Worm (Caenorhabditis elegans) whole organism, mixed stage, embryonic: ENCODE measurements around the gene arrd-15.
A peak's percentile ranks its signal among the peaks of the same experiment; 100 is the strongest.

Experiments
- M03D4.4 ChIP-seq: sonication (generic microtip); optimal IDR thresholded peaks from 2 replicates; lab custom pipeline; 2017; ENCODE audit warnings: mild to moderate bottlenecking, missing genetic modification characterization, missing compliant biosample characterization
- bed-3 ChIP-seq: fragments of 200-800 bp; sonication (Bioruptor generic); optimal IDR thresholded peaks from 3 replicates; lab custom pipeline; 2018; ENCODE audit warnings: mild to moderate bottlenecking, missing genetic modification characterization, moderate library complexity, missing compliant biosample characterization
- blmp-1 ChIP-seq: fragments of 150-350 bp; optimal IDR thresholded peaks from 2 replicates; lab custom pipeline; 2014; ENCODE audit warnings: missing biosample characterization, missing genetic modification characterization
- ceh-39 ChIP-seq: fragments of 150-350 bp; optimal IDR thresholded peaks from 2 replicates; lab custom pipeline; 2014; ENCODE audit warnings: missing biosample characterization, missing genetic modification characterization
- ceh-43 ChIP-seq: fragments of 200-800 bp; sonication (Bioruptor generic); optimal IDR thresholded peaks from 2 replicates; lab custom pipeline; 2018; ENCODE audit warnings: mild to moderate bottlenecking, missing genetic modification characterization, moderate library complexity, missing compliant biosample characterization
- ceh-83 ChIP-seq: fragments of 200-800 bp; sonication (Bioruptor generic); optimal IDR thresholded peaks from 2 replicates; lab custom pipeline; 2018; ENCODE audit warnings: mild to moderate bottlenecking, missing genetic modification characterization, missing compliant biosample characterization
- ces-1 ChIP-seq: fragments of 150-350 bp; optimal IDR thresholded peaks from 2 replicates; lab custom pipeline; 2014; ENCODE audit warnings: missing biosample characterization, missing genetic modification reagents, missing genetic modification characterization
- cnd-1 ChIP-seq: fragments of 200-800 bp; sonication (Bioruptor generic); optimal IDR thresholded peaks from 2 replicates; lab custom pipeline; 2018; ENCODE audit warnings: mild to moderate bottlenecking, missing genetic modification characterization, missing compliant biosample characterization
- drap-1 ChIP-seq: fragments of 200-800 bp; sonication (Bioruptor generic); optimal IDR thresholded peaks from 3 replicates; lab custom pipeline; 2018; ENCODE audit warnings: mild to moderate bottlenecking, missing genetic modification characterization, missing compliant biosample characterization
- elt-1 ChIP-seq: sonication (generic microtip); optimal IDR thresholded peaks from 2 replicates; lab custom pipeline; 2017; ENCODE audit warnings: missing genetic modification characterization, mild to moderate bottlenecking, missing compliant biosample characterization, antibody characterized with exemption, moderate library complexity, borderline replicate concordance; ENCODE audit not compliant: insufficient read depth
- elt-3 ChIP-seq: fragments of 150-350 bp; optimal IDR thresholded peaks from 2 replicates; lab custom pipeline; 2014; ENCODE audit warnings: missing biosample characterization, missing genetic modification characterization
- flh-1 ChIP-seq: fragments of 200-800 bp; sonication (Bioruptor generic); optimal IDR thresholded peaks from 2 replicates; lab custom pipeline; 2018; ENCODE audit warnings: mild to moderate bottlenecking, missing genetic modification characterization, moderate library complexity, missing compliant biosample characterization
- ham-2 ChIP-seq: fragments of 200-800 bp; sonication (Bioruptor generic); optimal IDR thresholded peaks from 2 replicates; lab custom pipeline; 2018; ENCODE audit warnings: mild to moderate bottlenecking, missing genetic modification characterization, missing compliant biosample characterization
- hlh-1 ChIP-seq: fragments of 150-350 bp; optimal IDR thresholded peaks from 2 replicates; lab custom pipeline; 2014; ENCODE audit warnings: missing biosample characterization, missing genetic modification reagents, missing genetic modification characterization
- lin-13 ChIP-seq: fragments of 150-350 bp; optimal IDR thresholded peaks from 2 replicates; lab custom pipeline; 2014; ENCODE audit warnings: missing biosample characterization, missing genetic modification characterization
- lin-32 ChIP-seq: fragments of 200-800 bp; sonication (Bioruptor generic); optimal IDR thresholded peaks from 2 replicates; lab custom pipeline; 2018; ENCODE audit warnings: mild to moderate bottlenecking, missing genetic modification characterization, missing compliant biosample characterization
- lsy-2 ChIP-seq: fragments of 150-350 bp; optimal IDR thresholded peaks from 2 replicates; lab custom pipeline; 2014; ENCODE audit warnings: missing biosample characterization, missing genetic modification characterization
- mab-5 ChIP-seq: fragments of 150-350 bp; optimal IDR thresholded peaks from 2 replicates; lab custom pipeline; 2014; ENCODE audit warnings: missing biosample characterization, missing genetic modification characterization
- mep-1 ChIP-seq: fragments of 150-350 bp; optimal IDR thresholded peaks from 2 replicates; lab custom pipeline; 2017; ENCODE audit warnings: missing biosample characterization, missing genetic modification reagents, missing genetic modification characterization, inconsistent platforms
- mls-2 ChIP-seq: sonication (generic microtip); optimal IDR thresholded peaks from 2 replicates; lab custom pipeline; 2016; ENCODE audit warnings: mild to moderate bottlenecking, missing genetic modification characterization, moderate library complexity, missing compliant biosample characterization
- nhr-12 ChIP-seq: fragments of 150-350 bp; optimal IDR thresholded peaks from 2 replicates; lab custom pipeline; 2014; ENCODE audit warnings: missing biosample characterization, missing genetic modification characterization
- nhr-2 ChIP-seq: fragments of 150-350 bp; optimal IDR thresholded peaks from 2 replicates; lab custom pipeline; 2014; ENCODE audit warnings: missing biosample characterization, missing genetic modification characterization
- nhr-237 ChIP-seq: fragments of 150-350 bp; optimal IDR thresholded peaks from 2 replicates; lab custom pipeline; 2014; ENCODE audit warnings: missing biosample characterization, missing genetic modification characterization
- nhr-28 ChIP-seq: fragments of 150-350 bp; optimal IDR thresholded peaks from 2 replicates; lab custom pipeline; 2014; ENCODE audit warnings: missing biosample characterization, missing genetic modification characterization
- nhr-76 ChIP-seq: sonication (generic microtip); optimal IDR thresholded peaks from 2 replicates; lab custom pipeline; 2017; ENCODE audit warnings: missing biosample characterization, missing genetic modification characterization
- pha-4 ChIP-seq: fragments of 150-350 bp; optimal IDR thresholded peaks from 2 replicates; lab custom pipeline; 2018; ENCODE audit warnings: missing biosample characterization, missing genetic modification reagents, missing genetic modification characterization
- sem-2 ChIP-seq: fragments of 200-800 bp; sonication (Bioruptor generic); optimal IDR thresholded peaks from 2 replicates; lab custom pipeline; 2018; ENCODE audit warnings: mild to moderate bottlenecking, missing genetic modification characterization, missing compliant biosample characterization
- snpc-4 ChIP-seq: fragments of 150-350 bp; optimal IDR thresholded peaks from 2 replicates; lab custom pipeline; 2014; ENCODE audit warnings: missing biosample characterization, missing genetic modification characterization
- sptf-1 ChIP-seq: sonication (generic microtip); optimal IDR thresholded peaks from 2 replicates; lab custom pipeline; 2017; ENCODE audit warnings: mild to moderate bottlenecking, missing genetic modification characterization, moderate library complexity, missing compliant biosample characterization
- tbx-8 ChIP-seq: fragments of 200-800 bp; sonication (Bioruptor generic); optimal IDR thresholded peaks from 2 replicates; lab custom pipeline; 2018; ENCODE audit warnings: mild to moderate bottlenecking, missing genetic modification characterization, moderate library complexity, missing compliant biosample characterization
- unc-120 ChIP-seq: sonication (generic microtip); optimal IDR thresholded peaks from 2 replicates; lab custom pipeline; 2017; ENCODE audit warnings: missing genetic modification characterization, missing compliant biosample characterization; ENCODE audit not compliant: poor library complexity, severe bottlenecking
- unc-39 ChIP-seq: fragments of 150-350 bp; optimal IDR thresholded peaks from 2 replicates; lab custom pipeline; 2014; ENCODE audit warnings: missing biosample characterization, missing genetic modification characterization
- unc-62 ChIP-seq: fragments of 150-350 bp; optimal IDR thresholded peaks from 2 replicates; lab custom pipeline; 2014; ENCODE audit warnings: missing biosample characterization, missing genetic modification reagents, missing genetic modification characterization
- zip-8 ChIP-seq: fragments of 150-350 bp; optimal IDR thresholded peaks from 2 replicates; lab custom pipeline; 2014; ENCODE audit warnings: missing biosample characterization, missing genetic modification characterization
- ztf-11 ChIP-seq: fragments of 150-350 bp; optimal IDR thresholded peaks from 2 replicates; lab custom pipeline; 2014; ENCODE audit warnings: missing biosample characterization, missing genetic modification characterization

arrd-15 gene

ce11 chrIII:8887184-8887801 lies 42.5 kb upstream of the arrd-15 start, which contains the start of gene famh-136:
TSS of gene famh-136 (plus strand) at chrIII:8887751.
- TF ChIP-seq lin-32 (GFP tag; lab: Kevin White, UChicago) = no peak
- peak; percentile 80 for TF ChIP-seq lsy-2 (tag; lab: Kevin White, UChicago)
- TF ChIP-seq sem-2 = no peak
- peak; percentile 89 for TF ChIP-seq mep-1 (tag; lab: Kevin White, UChicago)
- TF ChIP-seq unc-39 (tag; lab: Kevin White, UChicago) = no peak
- no peak for TF ChIP-seq pha-4 (tag; lab: Kevin White, UChicago)
- no peak for TF ChIP-seq zip-8 (tag; lab: Kevin White, UChicago)
- no peak for TF ChIP-seq unc-62
- no peak for TF ChIP-seq drap-1 (GFP tag; lab: Kevin White, UChicago)
- peak; percentile 44 for TF ChIP-seq nhr-237 (tag; lab: Kevin White, UChicago)
- peak; percentile 81 for TF ChIP-seq lin-13 (tag; lab: Kevin White, UChicago)
- TF ChIP-seq ceh-83 (GFP tag; lab: Kevin White, UChicago) = no peak
- no peak for TF ChIP-seq unc-120
- peak; percentile 11 for TF ChIP-seq cnd-1
- TF ChIP-seq ceh-43 (GFP tag; lab: Kevin White, UChicago) = peak; percentile 33
- TF ChIP-seq nhr-2 (tag; lab: Kevin White, UChicago) = no peak
- no peak for TF ChIP-seq blmp-1 (tag; lab: Kevin White, UChicago)
- TF ChIP-seq mls-2 (tag; lab: Kevin White, UChicago) = peak; percentile 30
- TF ChIP-seq elt-1 (tag; lab: Kevin White, UChicago) = no peak
- TF ChIP-seq snpc-4 = no peak
- no peak for TF ChIP-seq tbx-8 (GFP tag; lab: Kevin White, UChicago)
- no peak for TF ChIP-seq nhr-76 (tag; lab: Kevin White, UChicago)
- no peak for TF ChIP-seq bed-3 (GFP tag; lab: Kevin White, UChicago)
- no peak for TF ChIP-seq nhr-28 (tag; lab: Kevin White, UChicago)
- peak; percentile 78 for TF ChIP-seq sptf-1 (tag; lab: Kevin White, UChicago)
- TF ChIP-seq elt-3 (tag; lab: Kevin White, UChicago) = no peak
- TF ChIP-seq M03D4.4 = peak; percentile 61
- TF ChIP-seq ces-1 (GFP tag; lab: Kevin White, UChicago) = peak; percentile 58
- no peak for TF ChIP-seq nhr-12
- TF ChIP-seq ztf-11 = no peak
- TF ChIP-seq mab-5 (tag; lab: Kevin White, UChicago) = no peak
- no peak for TF ChIP-seq ham-2 (GFP tag; lab: Kevin White, UChicago)
- TF ChIP-seq ceh-39 (tag; lab: Kevin White, UChicago) = no peak
- TF ChIP-seq flh-1 = no peak
- no peak for TF ChIP-seq hlh-1 (tag; lab: Kevin White, UChicago)

ce11 chrIII:8888956-8889355 lies 40.9 kb upstream of the arrd-15 start, which contains the start of gene ZK637.14:
TSS of gene ZK637.14 (minus strand) at chrIII:8889156.
- TF ChIP-seq nhr-237 (tag; lab: Kevin White, UChicago) (peak; percentile 30), pha-4 (tag; lab: Kevin White, UChicago) (peak; percentile 56), lsy-2 (tag; lab: Kevin White, UChicago) (peak; percentile 57), ces-1 (GFP tag; lab: Kevin White, UChicago) (peak; percentile 76), mep-1 (tag; lab: Kevin White, UChicago) (peak; percentile 42), flh-1 (no peak), unc-120 (peak; percentile 54), nhr-76 (tag; lab: Kevin White, UChicago) (no peak), lin-13 (tag; lab: Kevin White, UChicago) (peak; percentile 25)

- no peak for TF ChIP-seq zip-8 (tag; lab: Kevin White, UChicago)
- TF ChIP-seq flh-1 = no peak
- TF ChIP-seq sem-2 = no peak
- no peak for TF ChIP-seq tbx-8 (GFP tag; lab: Kevin White, UChicago)
- TF ChIP-seq sptf-1 (tag; lab: Kevin White, UChicago) = no peak
- TF ChIP-seq snpc-4 = no peak
- TF ChIP-seq nhr-12 = no peak
- no peak for TF ChIP-seq ceh-43 (GFP tag; lab: Kevin White, UChicago)
- TF ChIP-seq mep-1 (tag; lab: Kevin White, UChicago) = no peak
- no peak for TF ChIP-seq ham-2 (GFP tag; lab: Kevin White, UChicago)
Observed at ce11 chrIII:8889931-8890330, 39.9 kb upstream of the arrd-15 start, which contains the start of gene lnkn-1. TSS of gene lnkn-1 (plus strand) at chrIII:8890231.
